Worm (Caenorhabditis elegans) whole organism, young adult: Measurements from ENCODE around the gene athp-1.

Source experiments
- F39B2.1 ChIP-seq: fragments of 200-800 bp; sonication (Bioruptor generic); IDR thresholded peaks from 2 replicates; pipeline ENCODE4 v1.3.6; 2022; ENCODE audit warnings: missing genetic modification reagents, missing genetic modification characterization, missing compliant biosample characterization
- ceh-79 ChIP-seq: sonication (generic microtip); optimal IDR thresholded peaks from 2 replicates; lab custom pipeline; 2017; ENCODE audit warnings: mild to moderate bottlenecking, missing genetic modification characterization, missing compliant biosample characterization
- nfya-2 ChIP-seq: fragments of 200-800 bp; sonication (Bioruptor generic); IDR thresholded peaks from 2 replicates; pipeline ENCODE4 v1.3.6; 2022; ENCODE audit warnings: missing genetic modification reagents, missing genetic modification characterization, missing compliant biosample characterization
- nfyb-1 ChIP-seq: fragments of 200-800 bp; sonication (Bioruptor generic); IDR thresholded peaks from 2 replicates; pipeline ENCODE4 v1.3.6; 2022; ENCODE audit warnings: missing genetic modification reagents, missing genetic modification characterization, missing compliant biosample characterization
- nhr-90 ChIP-seq: sonication (generic microtip); optimal IDR thresholded peaks from 2 replicates; lab custom pipeline; 2016; ENCODE audit warnings: missing genotype, mild to moderate bottlenecking, missing genetic modification characterization, missing compliant biosample characterization

DNA sequence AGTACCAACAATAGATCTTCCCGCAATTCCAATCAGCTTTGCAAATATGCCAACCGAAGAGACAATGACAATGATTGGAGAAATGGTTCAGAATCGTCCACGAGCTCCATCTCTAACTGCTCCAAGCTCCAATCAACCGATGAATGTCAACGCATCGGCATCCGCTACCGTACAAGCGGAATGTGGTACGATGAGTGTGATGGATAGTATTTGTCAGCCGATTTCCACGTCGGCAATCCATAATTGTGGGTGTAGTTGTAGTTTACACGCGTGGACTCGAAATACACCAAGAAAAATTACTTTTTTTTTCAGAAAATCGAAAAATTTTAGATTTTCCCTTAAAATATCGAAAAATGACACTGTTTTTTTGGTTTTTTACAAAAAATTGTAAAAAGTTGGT, 61.3 kb downstream of the athp-1 start:
- TF ChIP-seq nfyb-1 (no peak), ceh-79 (tag; lab: Kevin White, UChicago) (no peak), F39B2.1 (no peak), nhr-90 (tag; lab: Kevin White, UChicago) (no peak), nfya-2 (no peak)
